Worm (Caenorhabditis elegans) whole organism, L1 larva: ENCODE data around the gene argn-1.

ENCODE experiments used
- C04F5.9 ChIP-seq: sonication (generic microtip); optimal IDR thresholded peaks from 2 replicates; lab custom pipeline; 2016; ENCODE audit warnings: missing genetic modification characterization, missing compliant biosample characterization
- C34B4.2 ChIP-seq: sonication (generic microtip); optimal IDR thresholded peaks from 2 replicates; lab custom pipeline; 2017; ENCODE audit warnings: mild to moderate bottlenecking, missing genetic modification characterization, missing compliant biosample characterization
- F16B12.6 ChIP-seq: fragments of 150-350 bp; optimal IDR thresholded peaks from 2 replicates; lab custom pipeline; 2014; ENCODE audit warnings: missing biosample characterization, missing genetic modification characterization
- alr-1 ChIP-seq: fragments of 200-800 bp; sonication (Bioruptor generic); optimal IDR thresholded peaks from 2 replicates; lab custom pipeline; 2018; ENCODE audit warnings: borderline replicate concordance, mild to moderate bottlenecking, missing genetic modification characterization, missing compliant biosample characterization
- aly-2 ChIP-seq: fragments of 150-350 bp; optimal IDR thresholded peaks from 2 replicates; lab custom pipeline; 2014; ENCODE audit warnings: missing biosample characterization, missing genetic modification characterization
- blmp-1 ChIP-seq: fragments of 150-350 bp; optimal IDR thresholded peaks from 2 replicates; lab custom pipeline; 2014; ENCODE audit warnings: missing biosample characterization, missing genetic modification characterization
- ceh-88 ChIP-seq: fragments of 200-800 bp; sonication (Bioruptor generic); IDR thresholded peaks from 2 replicates; pipeline ENCODE4 v1.3.6; 2022; ENCODE audit warnings: missing genetic modification characterization, missing compliant biosample characterization
- dsc-1 ChIP-seq: sonication (generic microtip); optimal IDR thresholded peaks from 2 replicates; lab custom pipeline; 2016; ENCODE audit warnings: mild to moderate bottlenecking, missing genetic modification characterization, missing compliant biosample characterization
- egl-27 ChIP-seq, 2 experiments: fragments of 150-350 bp in 1 of 2; sonication (generic microtip); optimal IDR thresholded peaks; 3 replicates each; lab custom pipeline; 2017 to 2018; ENCODE audit warnings: missing biosample characterization in 2 of 2, missing genetic modification characterization in 2 of 2, missing genetic modification reagents in 2 of 2
- elt-2 ChIP-seq: sonication (generic microtip); optimal IDR thresholded peaks from 2 replicates; lab custom pipeline; 2016; ENCODE audit warnings: missing genetic modification characterization, mild to moderate bottlenecking, inconsistent platforms, missing compliant biosample characterization, missing genetic modification reagents
- elt-3 ChIP-seq, 6 experiments: fragments of 150-350 bp in 1 of 6; sonication (generic microtip); optimal IDR thresholded peaks; 2 replicates each; lab custom pipeline; 2017 to 2018; ENCODE audit warnings: missing biosample characterization in 6 of 6, missing genetic modification characterization in 6 of 6, inconsistent platforms in 1 of 6
- ets-5 ChIP-seq: fragments of 200-800 bp; sonication (Bioruptor generic); IDR thresholded peaks from 2 replicates; pipeline ENCODE4 v1.3.6; 2022; ENCODE audit warnings: missing genetic modification characterization, missing compliant biosample characterization
- fos-1 ChIP-seq: fragments of 150-350 bp; optimal IDR thresholded peaks from 2 replicates; lab custom pipeline; 2014; ENCODE audit warnings: missing biosample characterization, missing genetic modification characterization
- grh-1 ChIP-seq: fragments of 200-800 bp; sonication (Bioruptor generic); IDR thresholded peaks from 2 replicates; pipeline ENCODE4 v1.3.6; 2022; ENCODE audit warnings: missing genetic modification reagents, missing genetic modification characterization, missing compliant biosample characterization
- hpl-2 ChIP-seq: fragments of 150-350 bp; optimal IDR thresholded peaks from 2 replicates; lab custom pipeline; 2014; ENCODE audit warnings: missing biosample characterization, missing genetic modification reagents, missing genetic modification characterization
- lin-14 ChIP-seq: fragments of 200-800 bp; sonication (Bioruptor generic); optimal IDR thresholded peaks from 2 replicates; lab custom pipeline; 2018; ENCODE audit warnings: mild to moderate bottlenecking, missing genetic modification characterization, moderate library complexity, missing compliant biosample characterization
- lin-35 ChIP-seq, 2 experiments: fragments of 150-350 bp; optimal IDR thresholded peaks; 2 replicates each; lab custom pipeline; 2014; ENCODE audit warnings: missing biosample characterization in 2 of 2, missing genetic modification characterization in 2 of 2, missing genetic modification reagents in 2 of 2
- lin-39 ChIP-seq: fragments of 150-350 bp; optimal IDR thresholded peaks from 2 replicates; lab custom pipeline; 2014; ENCODE audit warnings: missing biosample characterization, missing genetic modification reagents, missing genetic modification characterization
- lir-3 ChIP-seq: sonication (generic microtip); optimal IDR thresholded peaks from 2 replicates; lab custom pipeline; 2016; ENCODE audit warnings: mild to moderate bottlenecking, missing genetic modification characterization, moderate library complexity, missing compliant biosample characterization; ENCODE audit not compliant: poor library complexity
- lsy-2 ChIP-seq, 2 experiments: fragments of 150-350 bp; optimal IDR thresholded peaks; 2 replicates each; lab custom pipeline; 2014; ENCODE audit warnings: missing biosample characterization in 2 of 2, missing genetic modification characterization in 2 of 2
- mdl-1 ChIP-seq, 2 experiments: fragments of 150-350 bp; optimal IDR thresholded peaks; 2 replicates each; lab custom pipeline; 2014 to 2017; ENCODE audit warnings: missing biosample characterization in 2 of 2, missing genetic modification characterization in 2 of 2, inconsistent platforms in 1 of 2
- mef-2 ChIP-seq: fragments of 150-350 bp; optimal IDR thresholded peaks from 2 replicates; lab custom pipeline; 2014; ENCODE audit warnings: missing biosample characterization, missing genetic modification characterization
- nhr-19 ChIP-seq: fragments of 200-800 bp; sonication (Bioruptor generic); conservative IDR thresholded peaks from 2 replicates; pipeline ENCODE4 v1.3.6; 2022; ENCODE audit warnings: missing genetic modification characterization, missing compliant biosample characterization
- nhr-20 ChIP-seq: sonication (generic microtip); optimal IDR thresholded peaks from 2 replicates; lab custom pipeline; 2016; ENCODE audit warnings: mild to moderate bottlenecking, missing genetic modification characterization, missing compliant biosample characterization
- nhr-28 ChIP-seq: fragments of 150-350 bp; optimal IDR thresholded peaks from 2 replicates; lab custom pipeline; 2014; ENCODE audit warnings: missing biosample characterization, missing genetic modification characterization
- nhr-47 ChIP-seq: sonication (generic microtip); optimal IDR thresholded peaks from 2 replicates; lab custom pipeline; 2016; ENCODE audit warnings: mild to moderate bottlenecking, missing genetic modification characterization, moderate library complexity, missing compliant biosample characterization
- nhr-71 ChIP-seq: sonication (generic microtip); optimal IDR thresholded peaks from 2 replicates; lab custom pipeline; 2016; ENCODE audit warnings: mild to moderate bottlenecking, missing genetic modification characterization, moderate library complexity, missing compliant biosample characterization
- nhr-76 ChIP-seq: sonication (generic microtip); optimal IDR thresholded peaks from 2 replicates; lab custom pipeline; 2017; ENCODE audit warnings: missing biosample characterization, missing genetic modification characterization
- nhr-85 ChIP-seq: sonication (generic microtip); peaks from one replicate; lab custom pipeline; 2016; ENCODE audit warnings: missing genetic modification characterization, inconsistent platforms, missing compliant biosample characterization
- nhr-90 ChIP-seq: sonication (generic microtip); optimal IDR thresholded peaks from 2 replicates; lab custom pipeline; 2016; ENCODE audit warnings: mild to moderate bottlenecking, missing genetic modification characterization, missing compliant biosample characterization; ENCODE audit not compliant: poor library complexity
- pag-3 ChIP-seq: sonication (generic microtip); optimal IDR thresholded peaks from 2 replicates; lab custom pipeline; 2017; ENCODE audit warnings: missing genetic modification characterization, mild to moderate bottlenecking, missing compliant biosample characterization, antibody characterized with exemption, borderline replicate concordance; ENCODE audit not compliant: insufficient read depth
- pqm-1 ChIP-seq: sonication (generic microtip); optimal IDR thresholded peaks from 3 replicates; lab custom pipeline; 2017; ENCODE audit warnings: missing biosample characterization, missing genetic modification characterization
- rnt-1 ChIP-seq: sonication (generic microtip); optimal IDR thresholded peaks from 2 replicates; lab custom pipeline; 2016; ENCODE audit warnings: mild to moderate bottlenecking, missing genetic modification characterization, moderate library complexity, missing compliant biosample characterization
- snu-23 ChIP-seq: sonication (generic microtip); optimal IDR thresholded peaks from 2 replicates; lab custom pipeline; 2016; ENCODE audit warnings: missing genetic modification characterization, missing compliant biosample characterization
- sptf-1 ChIP-seq: fragments of 150-350 bp; optimal IDR thresholded peaks from 2 replicates; lab custom pipeline; 2014; ENCODE audit warnings: missing biosample characterization, missing genetic modification characterization
- sup-37 ChIP-seq: fragments of 200-800 bp; sonication (Bioruptor generic); optimal IDR thresholded peaks from 2 replicates; lab custom pipeline; 2018; ENCODE audit warnings: mild to moderate bottlenecking, missing genetic modification characterization, missing compliant biosample characterization
- tbx-2 ChIP-seq: sonication (generic microtip); optimal IDR thresholded peaks from 2 replicates; lab custom pipeline; 2016; ENCODE audit warnings: missing genetic modification characterization, missing compliant biosample characterization
- tlp-1 ChIP-seq: fragments of 150-350 bp; optimal IDR thresholded peaks from 2 replicates; lab custom pipeline; 2014; ENCODE audit warnings: missing biosample characterization, missing genetic modification characterization
- unc-130 ChIP-seq: fragments of 150-350 bp; optimal IDR thresholded peaks from 2 replicates; lab custom pipeline; 2017; ENCODE audit warnings: missing biosample characterization, missing genetic modification characterization, inconsistent platforms
- unc-30 ChIP-seq: sonication (generic microtip); optimal IDR thresholded peaks from 2 replicates; lab custom pipeline; 2017; ENCODE audit warnings: missing biosample characterization, missing genetic modification characterization
- unc-86 ChIP-seq: sonication (generic microtip); optimal IDR thresholded peaks from 2 replicates; lab custom pipeline; 2016; ENCODE audit warnings: missing genetic modification characterization, missing compliant biosample characterization
- unc-98 ChIP-seq: fragments of 200-800 bp; sonication (Bioruptor generic); IDR thresholded peaks from 2 replicates; pipeline ENCODE4 v1.3.6; 2022; ENCODE audit warnings: missing genetic modification characterization, missing compliant biosample characterization
- xbp-1 ChIP-seq: sonication (generic microtip); optimal IDR thresholded peaks from 2 replicates; lab custom pipeline; 2016; ENCODE audit warnings: missing genetic modification characterization, missing compliant biosample characterization
- ztf-4 ChIP-seq: fragments of 150-350 bp; optimal IDR thresholded peaks from 2 replicates; lab custom pipeline; 2014; ENCODE audit warnings: missing biosample characterization, missing genetic modification characterization

argn-1 gene

ce11 chrX:5591830-5592229 lies 38.0 kb upstream of the argn-1 start (continued):
- TF ChIP-seq ztf-4 (tag; lab: Kevin White, UChicago), result no peak
- no peak for TF ChIP-seq mef-2 (tag; lab: Kevin White, UChicago)
- no peak for TF ChIP-seq ceh-88 (GFP tag; lab: Robert Waterston, UW)

DNA sequence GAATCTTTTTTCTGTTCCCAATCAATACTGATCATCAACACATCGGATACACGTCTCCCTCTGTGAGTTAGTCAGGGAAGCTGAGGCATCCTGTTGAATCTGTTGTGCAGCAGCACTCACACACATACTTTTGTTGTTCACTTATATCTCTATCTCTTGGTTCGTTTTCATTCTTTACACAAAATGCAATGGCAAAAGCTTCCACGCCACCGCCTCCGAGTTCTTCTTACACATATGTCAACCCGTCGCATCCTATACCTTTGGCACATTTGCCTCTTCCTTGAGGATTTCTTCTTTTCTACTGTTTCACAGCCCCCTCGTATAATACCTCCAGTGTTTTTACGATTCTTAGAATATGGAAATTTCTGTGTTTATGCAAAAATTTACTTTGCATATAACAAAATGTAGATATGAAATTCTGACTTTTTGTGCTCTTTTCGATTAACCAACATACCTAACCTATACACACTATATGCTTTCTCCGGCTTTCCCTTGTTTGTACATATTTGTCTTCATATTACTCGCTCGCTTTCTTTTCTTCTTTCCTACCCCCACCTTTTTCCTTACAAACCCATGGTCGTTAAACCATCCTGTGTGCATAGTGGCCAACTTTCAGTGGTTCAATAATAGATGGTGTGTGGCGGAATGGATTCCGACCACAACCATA lies 37.2 kb upstream of the argn-1 start, which contains the start of gene unc-97:
unc-97 (plus strand) TSS at position 617 of the 667 bp plus-strand sequence.
- TF ChIP-seq tlp-1 (tag; lab: Kevin White, UChicago) (no peak), nhr-19 (GFP tag; lab: Robert Waterston, UW) (no peak), unc-86 (tag; lab: Kevin White, UChicago) (no peak), lin-14 (GFP tag; lab: Kevin White, UChicago) (peak; percentile 48), nhr-28 (tag; lab: Kevin White, UChicago) (no peak), C04F5.9 (tag; lab: Kevin White, UChicago) (no peak), egl-27 (tag; optimal IDR thresholded peaks at IDR 0.05; lab: Kevin White, UChicago) (no peak), sptf-1 (tag; lab: Kevin White, UChicago) (no peak), pqm-1 (tag; lab: Kevin White, UChicago) (no peak), lsy-2 (tag; optimal IDR thresholded peaks at IDR 0.05; lab: Kevin White, UChicago) (no peak), rnt-1 (tag; lab: Kevin White, UChicago) (peak; percentile 57), dsc-1 (tag; lab: Kevin White, UChicago) (peak; percentile 33), C34B4.2 (no peak), nhr-71 (tag; lab: Kevin White, UChicago) (peak; percentile 26), lir-3 (no peak), snu-23 (GFP tag; lab: Kevin White, UChicago) (peak; percentile 1), fos-1 (no peak), unc-98 (GFP tag; lab: Robert Waterston, UW) (no peak), xbp-1 (no peak), ets-5 (GFP tag; lab: Robert Waterston, UW) (no peak), pag-3 (tag; lab: Kevin White, UChicago) (peak; percentile 92), aly-2 (tag; lab: Kevin White, UChicago) (no peak), unc-130 (tag; lab: Kevin White, UChicago) (no peak)

- TF ChIP-seq elt-2 (tag; lab: Kevin White, UChicago), result peak; percentile 9
- TF ChIP-seq lin-39 (tag; lab: Kevin White, UChicago), result no peak
Measured at ce11 chrX:5599224-5599623, 30.6 kb upstream of the argn-1 start, which contains the start of gene sulp-2. Gene sulp-2 (minus strand): TSS chrX:5599330.

ce11 chrX:5603338-5603816 lies 26.4 kb upstream of the argn-1 start, which contains the start of gene F14D12.1:
Gene F14D12.1 (plus strand): TSS chrX:5603766.
- TF ChIP-seq nhr-71 (tag; lab: Kevin White, UChicago) (peak; percentile 59), lin-35 (GFP tag; optimal IDR thresholded peaks at IDR 0.05; lab: Kevin White, UChicago) (peak in 1 of 2 experiments; percentile 49), ztf-4 (tag; lab: Kevin White, UChicago) (peak; percentile 11), alr-1 (tag; lab: Kevin White, UChicago) (no peak), nhr-47 (no peak), nhr-90 (peak; percentile 50), F16B12.6 (tag; lab: Kevin White, UChicago) (no peak), unc-130 (tag; lab: Kevin White, UChicago) (peak; percentile 20), tbx-2 (peak; percentile 29), nhr-85 (tag; lab: Kevin White, UChicago) (peak; percentile 94), elt-3 (tag; optimal IDR thresholded peaks at IDR 0.05; lab: Kevin White, UChicago) (peak in 4 of 6 experiments; percentile 47 to 90 (median 86)), lin-14 (GFP tag; lab: Kevin White, UChicago) (peak; percentile 69), unc-30 (no peak), blmp-1 (tag; lab: Kevin White, UChicago) (peak; percentile 79), mdl-1 (tag; optimal IDR thresholded peaks at IDR 0.05; lab: Kevin White, UChicago) (peak in 1 of 2 experiments; percentile 40), hpl-2 (GFP tag; lab: Kevin White, UChicago) (no peak), nhr-19 (GFP tag; lab: Robert Waterston, UW) (peak; percentile 40), sup-37 (no peak), C04F5.9 (tag; lab: Kevin White, UChicago) (no peak), lsy-2 (tag; optimal IDR thresholded peaks at IDR 0.05; lab: Kevin White, UChicago) (peak in 1 of 2 experiments; percentile 31), dsc-1 (tag; lab: Kevin White, UChicago) (no peak), snu-23 (GFP tag; lab: Kevin White, UChicago) (peak; percentile 52), grh-1 (GFP tag; lab: Robert Waterston, UW) (0 out of 2 replicates have a peak, but pooled peaks have one; percentile 30), ets-5 (GFP tag; lab: Robert Waterston, UW) (no peak), nhr-76 (tag; lab: Kevin White, UChicago) (no peak), nhr-20 (tag; lab: Kevin White, UChicago) (peak; percentile 70), mef-2 (tag; lab: Kevin White, UChicago) (no peak)
